Fruit fly (Drosophila melanogaster): ENCODE results near the gene Atg18a.

The Atg18a gene

dm6 chr3L:8180464-8181137 is 6.1 kb upstream of the Atg18a start, which contains the start of the genes mthl7 and Uxs (continued):
- no peak for TF ChIP-seq ssp (GFP tag; IDR thresholded peaks at IDR 0.05)
- TF ChIP-seq Blimp-1 (GFP tag; optimal IDR thresholded peaks at IDR 0.05): no peak
- no peak for TF ChIP-seq psq (GFP tag; optimal IDR thresholded peaks at IDR 0.05)
- peak; percentile 36; the same call in 1 of the 2 replicates for TF ChIP-seq CG42726 (GFP tag; IDR thresholded peaks at IDR 0.05; ENCODE audit: partially characterized antibody)
- TF ChIP-seq CG6791 (GFP tag; IDR thresholded peaks at IDR 0.05; ENCODE audit: partially characterized antibody): no peak
- no peak for TF ChIP-seq CG4707 (GFP tag; optimal IDR thresholded peaks at IDR 0.05)
- no peak for TF ChIP-seq CG2889 (GFP tag; IDR thresholded peaks at IDR 0.05)
- peak; percentile 9 for TF ChIP-seq HmgZ (tag; optimal IDR thresholded peaks at IDR 0.05)
- TF ChIP-seq PHDP (tag; optimal IDR thresholded peaks at IDR 0.05): no peak
- TF ChIP-seq lab (GFP tag; optimal IDR thresholded peaks at IDR 0.05): no peak
- TF ChIP-seq hb (GFP tag; IDR thresholded peaks at IDR 0.05; ENCODE audit: partially characterized antibody): no peak
- TF ChIP-seq CG3065 (GFP tag; optimal IDR thresholded peaks at IDR 0.05): no peak
- no peak for TF ChIP-seq Lhr (GFP tag; optimal IDR thresholded peaks at IDR 0.05)
- no peak for TF ChIP-seq HmgD (GFP tag; optimal IDR thresholded peaks at IDR 0.05)
- no peak for TF ChIP-seq CG10321 (GFP tag; IDR thresholded peaks at IDR 0.05)
- no peak for TF ChIP-seq CG4360 (GFP tag; IDR thresholded peaks at IDR 0.05)
- TF ChIP-seq CG8478 (optimal IDR thresholded peaks at IDR 0.05): no peak
- no peak for TF ChIP-seq nerfin-1 (tag; optimal IDR thresholded peaks at IDR 0.05)
- no peak for TF ChIP-seq chif (GFP tag; optimal IDR thresholded peaks at IDR 0.05)
- TF ChIP-seq tgo (GFP tag; IDR thresholded peaks at IDR 0.05): no peak
- TF ChIP-seq BEAF-32 (GFP tag; optimal IDR thresholded peaks at IDR 0.05): peak; percentile 63
- no peak for TF ChIP-seq sisA (GFP tag; IDR thresholded peaks at IDR 0.05)
- TF ChIP-seq ken (GFP tag; IDR thresholded peaks at IDR 0.05): no peak
- TF ChIP-seq trem (tag; optimal IDR thresholded peaks at IDR 0.05): no peak
- TF ChIP-seq gcm2 (GFP tag; optimal IDR thresholded peaks at IDR 0.05): no peak
- TF ChIP-seq CG16813 (GFP tag; IDR thresholded peaks at IDR 0.05; ENCODE audit: partially characterized antibody): no peak
- TF ChIP-seq Six4 (GFP tag; optimal IDR thresholded peaks at IDR 0.05): no peak
- TF ChIP-seq Stat92E (GFP tag; optimal IDR thresholded peaks at IDR 0.05): no peak
- TF ChIP-seq Opbp (GFP tag; IDR thresholded peaks at IDR 0.05; ENCODE audit: partially characterized antibody): 0 out of 3 replicates have a peak, but pooled peaks have one; percentile 26
- TF ChIP-seq CG2202 (tag; optimal IDR thresholded peaks at IDR 0.05): no peak
- no peak for TF ChIP-seq tio (GFP tag; optimal IDR thresholded peaks at IDR 0.05)
- TF ChIP-seq row (GFP tag; IDR thresholded peaks at IDR 0.05): no peak
- no peak for TF ChIP-seq CG31224 (GFP tag; IDR thresholded peaks at IDR 0.05)
- TF ChIP-seq otp (GFP tag; IDR thresholded peaks at IDR 0.05): no peak
- no peak for TF ChIP-seq CG7745 (tag; optimal IDR thresholded peaks at IDR 0.05)
- peak; percentile 81 for TF ChIP-seq sens (GFP tag)
- TF ChIP-seq Drgx (GFP tag; IDR thresholded peaks at IDR 0.05): no peak
- no peak for TF ChIP-seq ase (GFP tag; IDR thresholded peaks at IDR 0.05)
- TF ChIP-seq CG7928 (GFP tag; optimal IDR thresholded peaks at IDR 0.05): no peak
- no peak for TF ChIP-seq Sox102F (GFP tag; optimal IDR thresholded peaks at IDR 0.05)
- no peak for TF ChIP-seq eyg (GFP tag; optimal IDR thresholded peaks at IDR 0.05)
- no peak for TF ChIP-seq CG6765 (GFP tag; optimal IDR thresholded peaks at IDR 0.05)
- TF ChIP-seq CG30431 (GFP tag; optimal IDR thresholded peaks at IDR 0.05): no peak
- TF ChIP-seq CG1603 (tag; optimal IDR thresholded peaks at IDR 0.05): peak; percentile 47
- TF ChIP-seq nmo (GFP tag; optimal IDR thresholded peaks at IDR 0.05): no peak
- TF ChIP-seq Gug (GFP tag; IDR thresholded peaks at IDR 0.05): no peak
- TF ChIP-seq MESR4 (GFP tag; optimal IDR thresholded peaks at IDR 0.05): peak; percentile 41
- no peak for TF ChIP-seq btn (GFP tag; optimal IDR thresholded peaks at IDR 0.05)
- peak; percentile 72; the same call in 1 of the 4 replicates for TF ChIP-seq chinmo (GFP tag; IDR thresholded peaks at IDR 0.05; ENCODE audit: partially characterized antibody)

Data from whole organism, embryonic.